Worm (Caenorhabditis elegans) whole organism, young adult: Measurements from ENCODE around the gene nhr-286.

Experiments
- K11D2.4 ChIP-seq: fragments of 200-800 bp; sonication (Bioruptor generic); IDR thresholded peaks from 2 replicates; pipeline ENCODE4 v1.3.6; 2022; ENCODE audit warnings: missing genetic modification reagents, missing genetic modification characterization, missing compliant biosample characterization
- T07F8.4 ChIP-seq: sonication (generic microtip); optimal IDR thresholded peaks from 2 replicates; lab custom pipeline; 2016; ENCODE audit warnings: mild to moderate bottlenecking, missing genetic modification characterization, moderate library complexity, missing compliant biosample characterization
- dpl-1 ChIP-seq: fragments of 150-350 bp; optimal IDR thresholded peaks from 2 replicates; lab custom pipeline; 2014; ENCODE audit warnings: missing biosample characterization, missing genetic modification reagents, missing genetic modification characterization
- ets-4 ChIP-seq: fragments of 200-800 bp; sonication (Bioruptor generic); optimal IDR thresholded peaks from 2 replicates; lab custom pipeline; 2018; ENCODE audit warnings: mild to moderate bottlenecking, missing genetic modification characterization, missing compliant biosample characterization
- tlf-1 ChIP-seq: fragments of 200-800 bp; sonication (Bioruptor generic); optimal IDR thresholded peaks from 2 replicates; lab custom pipeline; 2018; ENCODE audit warnings: mild to moderate bottlenecking, missing genetic modification characterization, missing compliant biosample characterization
- ztf-28 ChIP-seq: fragments of 200-800 bp; sonication (Bioruptor generic); IDR thresholded peaks from 2 replicates; pipeline ENCODE4 v1.3.6; 2022; ENCODE audit warnings: missing genetic modification reagents, missing genetic modification characterization, missing compliant biosample characterization

DNA sequence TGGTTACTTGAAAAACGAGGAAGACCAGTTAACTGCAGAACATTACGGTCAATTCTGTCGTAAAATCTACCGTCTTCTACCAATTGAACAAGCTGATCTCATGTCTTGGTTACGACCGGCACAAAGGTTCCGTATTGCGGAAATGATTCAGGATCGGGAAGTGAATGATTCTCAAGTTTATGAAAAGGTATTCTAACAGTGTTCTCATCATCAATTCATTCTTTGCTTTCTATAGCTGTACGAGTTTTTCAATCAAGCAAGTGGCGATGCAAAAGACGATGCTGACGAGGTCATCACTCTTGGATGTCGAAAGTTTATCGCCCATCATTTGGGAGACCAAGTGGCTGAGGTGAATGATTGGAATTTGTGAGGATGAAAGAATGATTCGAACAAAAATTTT lies 4.1 kb downstream of the nhr-286 start:
- TF ChIP-seq ets-4 = no peak
- no peak for TF ChIP-seq tlf-1 (GFP tag; lab: Kevin White, UChicago)
- TF ChIP-seq ztf-28 = no peak
- TF ChIP-seq K11D2.4 = no peak
- TF ChIP-seq T07F8.4 (tag; lab: Kevin White, UChicago) = no peak
- TF ChIP-seq dpl-1 (GFP tag; lab: Kevin White, UChicago) = no peak
